Worm (Caenorhabditis elegans) whole organism, early embryonic: ENCODE results near the gene nhr-158.

Experiments
- B0310.2 ChIP-seq: sonication (generic microtip); optimal IDR thresholded peaks from 2 replicates; lab custom pipeline; 2016; ENCODE audit warnings: mild to moderate bottlenecking, missing genetic modification characterization, missing compliant biosample characterization
- F13C5.2 ChIP-seq: sonication (generic microtip); optimal IDR thresholded peaks from 2 replicates; lab custom pipeline; 2017; ENCODE audit warnings: mild to moderate bottlenecking, missing genetic modification characterization, inconsistent platforms, missing compliant biosample characterization
- aly-1 ChIP-seq: sonication (generic microtip); optimal IDR thresholded peaks from 2 replicates; lab custom pipeline; 2016; ENCODE audit warnings: missing genetic modification characterization, missing compliant biosample characterization
- ama-1 ChIP-seq: fragments of 150-350 bp; optimal IDR thresholded peaks from 2 replicates; lab custom pipeline; 2014
- ceh-13 ChIP-seq: fragments of 200-800 bp; sonication (Bioruptor generic); optimal IDR thresholded peaks from 2 replicates; lab custom pipeline; 2018; ENCODE audit warnings: mild to moderate bottlenecking, missing genetic modification characterization, missing compliant biosample characterization
- ceh-36 ChIP-seq: sonication (generic microtip); optimal IDR thresholded peaks from 2 replicates; lab custom pipeline; 2016; ENCODE audit warnings: missing genetic modification characterization, inconsistent platforms, missing compliant biosample characterization
- ets-7 ChIP-seq: sonication (generic microtip); optimal IDR thresholded peaks from 2 replicates; lab custom pipeline; 2016; ENCODE audit warnings: missing genotype, missing genetic modification characterization, missing compliant biosample characterization
- flt-1 ChIP-seq: fragments of 200-800 bp; sonication (Bioruptor generic); IDR thresholded peaks from 2 replicates; pipeline ENCODE4 v1.3.6; 2022; ENCODE audit warnings: missing genetic modification characterization, missing compliant biosample characterization
- hmbx-1 ChIP-seq: sonication (generic microtip); optimal IDR thresholded peaks from 2 replicates; lab custom pipeline; 2016; ENCODE audit warnings: mild to moderate bottlenecking, missing genetic modification characterization, missing compliant biosample characterization
- hmg-4 ChIP-seq: fragments of 200-800 bp; sonication (Bioruptor generic); optimal IDR thresholded peaks from 2 replicates; lab custom pipeline; 2018; ENCODE audit warnings: mild to moderate bottlenecking, missing genetic modification characterization, missing compliant biosample characterization
- hnd-1 ChIP-seq: sonication (generic microtip); optimal IDR thresholded peaks from 2 replicates; lab custom pipeline; 2016; ENCODE audit warnings: missing genetic modification characterization, missing compliant biosample characterization
- pes-1 ChIP-seq: fragments of 200-800 bp; sonication (Bioruptor generic); IDR thresholded peaks from 2 replicates; pipeline ENCODE4 v1.3.6; 2022; ENCODE audit warnings: missing genetic modification reagents, missing genetic modification characterization, missing compliant biosample characterization
- scrt-1 ChIP-seq: fragments of 200-800 bp; sonication (Bioruptor generic); IDR thresholded peaks from 2 replicates; pipeline ENCODE4 v1.3.6; 2022; ENCODE audit warnings: missing genetic modification characterization, missing compliant biosample characterization
- sea-1 ChIP-seq: fragments of 200-800 bp; sonication (Bioruptor generic); conservative IDR thresholded peaks from 2 replicates; pipeline ENCODE4 v1.3.6; 2022; ENCODE audit warnings: missing genetic modification characterization, missing compliant biosample characterization
- tbx-11 ChIP-seq: fragments of 200-800 bp; sonication (Bioruptor generic); IDR thresholded peaks from 2 replicates; pipeline ENCODE4 v1.3.6; 2022; ENCODE audit warnings: missing genetic modification characterization, missing compliant biosample characterization
- tbx-37 ChIP-seq: fragments of 200-800 bp; sonication (Bioruptor generic); conservative IDR thresholded peaks from 2 replicates; pipeline ENCODE4 v1.3.6; 2022; ENCODE audit warnings: missing genetic modification reagents, missing genetic modification characterization, missing compliant biosample characterization
- tra-4 ChIP-seq: sonication (generic microtip); optimal IDR thresholded peaks from 2 replicates; lab custom pipeline; 2017; ENCODE audit warnings: missing genetic modification characterization, missing compliant biosample characterization

nhr-158 gene

ce11 chrV:3890761-3891160 is 16.8 kb upstream of the nhr-158 start, which contains the start of gene C17E7.9:
Gene C17E7.9, minus strand, starts transcription at chrV:3890861.
- no peak for TF ChIP-seq scrt-1 (GFP tag; lab: Robert Waterston, UW)
- TF ChIP-seq hmbx-1: no peak
- no peak for TF ChIP-seq hnd-1
- TF ChIP-seq ceh-36 (tag; lab: Kevin White, UChicago): no peak
- no peak for TF ChIP-seq tra-4 (tag; lab: Kevin White, UChicago)

- TF ChIP-seq B0310.2 (tag; lab: Kevin White, UChicago) (no peak), tbx-37 (GFP tag; lab: Robert Waterston, UW) (no peak), hmg-4 (no peak), sea-1 (no peak)
Measured at ce11 chrV:3889113-3889512, 15.2 kb upstream of the nhr-158 start, which contains the start of gene C17E7.13. Gene C17E7.13, minus strand, starts transcription at chrV:3889288.

- TF ChIP-seq scrt-1 (GFP tag; lab: Robert Waterston, UW) (no peak), ceh-13 (GFP tag; lab: Kevin White, UChicago) (no peak), tbx-11 (GFP tag; lab: Robert Waterston, UW) (no peak), hnd-1 (no peak), flt-1 (no peak), tbx-37 (GFP tag; lab: Robert Waterston, UW) (no peak)
Measured at ce11 chrV:3886104-3886503, 12.2 kb upstream of the nhr-158 start, which contains the start of gene nhr-124. Gene nhr-124, minus strand, starts transcription at chrV:3886204.

ce11 chrV:3884550-3884949 is 10.6 kb upstream of the nhr-158 start:
- TF ChIP-seq F13C5.2 (no peak), ets-7 (tag; lab: Kevin White, UChicago) (no peak), B0310.2 (tag; lab: Kevin White, UChicago) (no peak), ceh-13 (GFP tag; lab: Kevin White, UChicago) (no peak), ceh-36 (tag; lab: Kevin White, UChicago) (no peak), hnd-1 (no peak), sea-1 (no peak), hmbx-1 (no peak), pes-1 (GFP tag; lab: Robert Waterston, UW) (no peak), scrt-1 (GFP tag; lab: Robert Waterston, UW) (no peak), tra-4 (tag; lab: Kevin White, UChicago) (no peak), tbx-37 (GFP tag; lab: Robert Waterston, UW) (no peak), aly-1 (no peak), hmg-4 (no peak), ama-1 (lab: Kevin White, UChicago) (no peak)

ce11 chrV:3878223-3878622 is 4.3 kb upstream of the nhr-158 start, which contains the start of gene nhr-159:
Gene nhr-159, minus strand, starts transcription at chrV:3878323.
- TF ChIP-seq tbx-37 (GFP tag; lab: Robert Waterston, UW) (no peak), flt-1 (no peak), tra-4 (tag; lab: Kevin White, UChicago) (no peak), hmg-4 (no peak), hnd-1 (no peak), scrt-1 (GFP tag; lab: Robert Waterston, UW) (no peak), ets-7 (tag; lab: Kevin White, UChicago) (no peak), ceh-13 (GFP tag; lab: Kevin White, UChicago) (no peak), F13C5.2 (no peak), sea-1 (no peak), pes-1 (GFP tag; lab: Robert Waterston, UW) (no peak), tbx-11 (GFP tag; lab: Robert Waterston, UW) (no peak), ama-1 (lab: Kevin White, UChicago) (no peak), aly-1 (no peak), B0310.2 (tag; lab: Kevin White, UChicago) (no peak), hmbx-1 (no peak)

ce11 chrV:3877242-3877641 is 3.3 kb upstream of the nhr-158 start:
- no peak for TF ChIP-seq scrt-1 (GFP tag; lab: Robert Waterston, UW)
- TF ChIP-seq ceh-13 (GFP tag; lab: Kevin White, UChicago): no peak
- no peak for TF ChIP-seq pes-1 (GFP tag; lab: Robert Waterston, UW)
- TF ChIP-seq tbx-37 (GFP tag; lab: Robert Waterston, UW): no peak
- TF ChIP-seq hnd-1: no peak
- no peak for TF ChIP-seq tra-4 (tag; lab: Kevin White, UChicago)
- no peak for TF ChIP-seq hmg-4
- TF ChIP-seq sea-1: no peak
- no peak for TF ChIP-seq tbx-11 (GFP tag; lab: Robert Waterston, UW)
- TF ChIP-seq ama-1 (lab: Kevin White, UChicago): no peak

DNA sequence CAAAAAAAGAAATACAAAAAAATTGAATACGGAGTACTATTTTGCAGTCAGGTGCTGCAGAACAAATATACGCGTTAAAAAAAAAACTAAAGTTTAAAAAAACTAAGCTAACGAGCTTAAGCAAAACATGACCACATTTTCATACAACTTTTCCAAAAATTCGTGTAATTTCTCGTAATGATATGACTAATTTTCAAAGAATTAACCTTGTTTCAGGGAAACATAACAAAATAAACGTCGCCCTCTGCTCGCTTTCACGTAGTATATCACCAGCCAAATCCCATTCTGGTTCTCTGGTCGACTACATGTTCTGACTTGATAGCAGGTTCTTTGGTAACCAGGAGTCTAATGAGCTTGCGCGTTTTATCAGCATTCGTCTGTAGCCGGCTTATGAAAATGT is 3.6 kb downstream of the nhr-158 start:
- TF ChIP-seq ets-7 (tag; lab: Kevin White, UChicago) (no peak), tra-4 (tag; lab: Kevin White, UChicago) (no peak), F13C5.2 (no peak), sea-1 (no peak), hnd-1 (no peak), tbx-11 (GFP tag; lab: Robert Waterston, UW) (no peak), ceh-36 (tag; lab: Kevin White, UChicago) (no peak), hmbx-1 (no peak), ama-1 (lab: Kevin White, UChicago) (no peak)

ce11 chrV:3868905-3869304 is 5.0 kb downstream of the nhr-158 start, which contains the start of gene nhr-157:
Gene nhr-157, minus strand, starts transcription at chrV:3869005.
- TF ChIP-seq ceh-36 (tag; lab: Kevin White, UChicago) (no peak), sea-1 (no peak), ceh-13 (GFP tag; lab: Kevin White, UChicago) (no peak), ama-1 (lab: Kevin White, UChicago) (no peak), tbx-11 (GFP tag; lab: Robert Waterston, UW) (no peak), B0310.2 (tag; lab: Kevin White, UChicago) (no peak), F13C5.2 (no peak), flt-1 (no peak), ets-7 (tag; lab: Kevin White, UChicago) (no peak), tbx-37 (GFP tag; lab: Robert Waterston, UW) (no peak), hnd-1 (no peak)
